Fruit fly (Drosophila melanogaster) whole organism, embryonic: Measurements from ENCODE around the gene Etl1.

Experiments used
- BEAF-32 ChIP-seq: fragments of 200-800 bp; sonication (Bioruptor generic); optimal IDR thresholded peaks from 3 replicates; lab custom pipeline; 2017; ENCODE audit warnings: missing biosample characterization, missing genetic modification characterization, mild to moderate bottlenecking, moderate library complexity, missing genetic modification reagents
- BtbVII ChIP-seq: fragments of 200-800 bp; sonication (Bioruptor generic); optimal IDR thresholded peaks from 3 replicates; lab custom pipeline; 2017; ENCODE audit warnings: missing biosample characterization, mild to moderate bottlenecking, missing genetic modification characterization
- C15 ChIP-seq: fragments of 200-800 bp; sonication (Bioruptor generic); IDR thresholded peaks from 3 replicates; pipeline ENCODE4 v1.3.6; 2022; ENCODE audit warnings: missing biosample characterization, missing genetic modification characterization
- CG10565 ChIP-seq: fragments of 200-800 bp; sonication (Bioruptor generic); optimal IDR thresholded peaks from 3 replicates; lab custom pipeline; 2016; ENCODE audit warnings: missing biosample characterization, mild to moderate bottlenecking, missing genetic modification characterization
- CG12236 ChIP-seq: fragments of 200-800 bp; sonication (Bioruptor generic); optimal IDR thresholded peaks from 2 replicates; lab custom pipeline; 2016; ENCODE audit warnings: missing biosample characterization, missing genetic modification characterization
- CG12299 ChIP-seq: fragments of 200-800 bp; sonication (Bioruptor generic); optimal IDR thresholded peaks from 2 replicates; lab custom pipeline; 2018; ENCODE audit warnings: missing biosample characterization, mild to moderate bottlenecking, missing genetic modification characterization
- CG13424 ChIP-seq: fragments of 200-800 bp; sonication (Bioruptor generic); optimal IDR thresholded peaks from 2 replicates; lab custom pipeline; 2019; ENCODE audit warnings: missing biosample characterization, mild to moderate bottlenecking, missing genetic modification characterization, moderate library complexity
- CG13624 ChIP-seq: fragments of 200-800 bp; sonication (Bioruptor generic); optimal IDR thresholded peaks from 2 replicates; lab custom pipeline; 2016; ENCODE audit warnings: missing biosample characterization, missing genetic modification characterization
- CG14050 ChIP-seq: fragments of 200-800 bp; sonication (Bioruptor generic); IDR thresholded peaks from 3 replicates; pipeline ENCODE4 v1.3.6; 2022; ENCODE audit warnings: missing biosample characterization, missing genetic modification characterization
- CG15073 ChIP-seq: fragments of 200-800 bp; sonication (Bioruptor generic); optimal IDR thresholded peaks from 2 replicates; lab custom pipeline; 2016; ENCODE audit warnings: missing biosample characterization, missing genetic modification characterization
- CG15269 ChIP-seq: fragments of 200-800 bp; sonication (Bioruptor generic); optimal IDR thresholded peaks from 2 replicates; lab custom pipeline; 2018; ENCODE audit warnings: missing biosample characterization, mild to moderate bottlenecking, missing genetic modification characterization, moderate library complexity
- CG18262 ChIP-seq: fragments of 200-800 bp; optimal IDR thresholded peaks from 3 replicates; lab custom pipeline; 2019; ENCODE audit warnings: missing biosample characterization, mild to moderate bottlenecking, missing genetic modification characterization, moderate library complexity
- CG1832 ChIP-seq: fragments of 200-800 bp; sonication (Bioruptor generic); optimal IDR thresholded peaks from 2 replicates; lab custom pipeline; 2017; ENCODE audit warnings: missing biosample characterization, mild to moderate bottlenecking, missing genetic modification characterization, inconsistent platforms
- CG18476 ChIP-seq: fragments of 200-800 bp; sonication (Bioruptor generic); optimal IDR thresholded peaks from 2 replicates; lab custom pipeline; 2016; ENCODE audit warnings: missing biosample characterization, mild to moderate bottlenecking, missing genetic modification characterization
- CG2116 ChIP-seq: fragments of 200-800 bp; sonication (Bioruptor generic); optimal IDR thresholded peaks from 3 replicates; lab custom pipeline; 2018; ENCODE audit warnings: missing biosample characterization, mild to moderate bottlenecking, missing genetic modification characterization
- CG32767 ChIP-seq: fragments of 200-800 bp; sonication (Bioruptor generic); IDR thresholded peaks from 2 replicates; pipeline ENCODE4 v1.3.6; 2022; ENCODE audit warnings: missing biosample characterization, missing genetic modification characterization
- CG42726 ChIP-seq: fragments of 200-800 bp; sonication (Bioruptor generic); IDR thresholded peaks from 2 replicates; pipeline ENCODE4 v1.3.6; 2022; ENCODE audit warnings: missing biosample characterization, missing genetic modification characterization; ENCODE audit not compliant: partially characterized antibody
- CG4404 ChIP-seq: fragments of 200-800 bp; sonication (Bioruptor generic); IDR thresholded peaks from 2 replicates; pipeline ENCODE4 v1.3.6; 2022; ENCODE audit warnings: missing biosample characterization, missing genetic modification characterization
- CG6254 ChIP-seq: fragments of 200-800 bp; sonication (Bioruptor generic); optimal IDR thresholded peaks from 3 replicates; lab custom pipeline; 2017; ENCODE audit warnings: mild to moderate bottlenecking, missing biosample characterization, missing genetic modification reagents, missing genetic modification characterization
- CG6272 ChIP-seq: fragments of 200-800 bp; sonication (Bioruptor generic); IDR thresholded peaks from 2 replicates; pipeline ENCODE4 v1.3.6; 2022; ENCODE audit warnings: missing biosample characterization, missing genetic modification characterization
- CG9797 ChIP-seq: fragments of 200-800 bp; sonication (Bioruptor generic); optimal IDR thresholded peaks from 3 replicates; lab custom pipeline; 2018; ENCODE audit warnings: missing biosample characterization, mild to moderate bottlenecking, missing genetic modification characterization
- CG9932 ChIP-seq: fragments of 200-800 bp; sonication (Bioruptor generic); IDR thresholded peaks from 2 replicates; pipeline ENCODE4 v1.3.6; 2022; ENCODE audit warnings: missing biosample characterization, missing genetic modification characterization
- Dp ChIP-seq: fragments of 200-800 bp; sonication (Bioruptor generic); optimal IDR thresholded peaks from 2 replicates; lab custom pipeline; 2018; ENCODE audit warnings: missing biosample characterization, mild to moderate bottlenecking, missing genetic modification characterization, moderate library complexity
- Dref ChIP-seq: fragments of 200-800 bp; sonication (Bioruptor generic); IDR thresholded peaks from 2 replicates; pipeline ENCODE4 v1.3.6; 2022; ENCODE audit warnings: missing biosample characterization, missing genetic modification characterization
- Ets97D ChIP-seq: fragments of 200-800 bp; sonication (Bioruptor generic); optimal IDR thresholded peaks from 3 replicates; lab custom pipeline; 2016; ENCODE audit warnings: missing biosample characterization, missing genetic modification characterization
- HLH3B ChIP-seq: fragments of 200-800 bp; sonication (Bioruptor generic); IDR thresholded peaks from 2 replicates; pipeline ENCODE4 v1.3.6; 2022; ENCODE audit warnings: missing biosample characterization, missing genetic modification characterization
- Hey ChIP-seq: fragments of 200-800 bp; sonication (Bioruptor generic); optimal IDR thresholded peaks from 3 replicates; lab custom pipeline; 2018; ENCODE audit warnings: missing biosample characterization, mild to moderate bottlenecking, missing genetic modification characterization
- HmgZ ChIP-seq: fragments of 200-800 bp; sonication (Bioruptor generic); optimal IDR thresholded peaks from 2 replicates; lab custom pipeline; 2018; ENCODE audit warnings: missing biosample characterization, mild to moderate bottlenecking, missing genetic modification characterization
- Nf-YC ChIP-seq: fragments of 200-800 bp; optimal IDR thresholded peaks from 3 replicates; lab custom pipeline; 2019; ENCODE audit warnings: missing biosample characterization, mild to moderate bottlenecking, missing genetic modification characterization, moderate library complexity
- Rfx ChIP-seq: fragments of 200-800 bp; sonication (Bioruptor generic); IDR thresholded peaks from 2 replicates; pipeline ENCODE4 v1.3.6; 2022; ENCODE audit warnings: missing biosample characterization, missing genetic modification characterization
- bigmax ChIP-seq: fragments of 200-800 bp; sonication (Bioruptor generic); optimal IDR thresholded peaks from 2 replicates; lab custom pipeline; 2018; ENCODE audit warnings: missing biosample characterization, mild to moderate bottlenecking, missing genetic modification characterization
- br ChIP-seq: fragments of >200 bp; optimal IDR thresholded peaks from 2 replicates; lab custom pipeline; 2017
- cad ChIP-seq: fragments of >200 bp; optimal IDR thresholded peaks from 2 replicates; lab custom pipeline; 2017; ENCODE audit warnings: missing biosample characterization, missing genetic modification characterization
- cg ChIP-seq: fragments of 200-800 bp; sonication (Bioruptor generic); optimal IDR thresholded peaks from 3 replicates; lab custom pipeline; 2019; ENCODE audit warnings: missing biosample characterization, mild to moderate bottlenecking, missing genetic modification characterization, moderate library complexity
- chif ChIP-seq, 2 experiments: fragments of 200-800 bp; sonication (Bioruptor generic); optimal IDR thresholded peaks; 3 replicates each; lab custom pipeline; 2016; ENCODE audit warnings: missing biosample characterization in 2 of 2, missing genetic modification characterization in 2 of 2
- chinmo ChIP-seq: fragments of 200-800 bp; sonication (Bioruptor generic); IDR thresholded peaks from 4 replicates; pipeline ENCODE4 v1.3.6; 2022; ENCODE audit warnings: missing biosample characterization, missing genetic modification characterization; ENCODE audit not compliant: partially characterized antibody
- dpn ChIP-seq, 2 experiments: fragments of 200-800 bp; sonication (Bioruptor generic); optimal IDR thresholded peaks; 3 replicates each; lab custom pipeline; 2016; ENCODE audit warnings: missing biosample characterization in 2 of 2, missing genetic modification characterization in 2 of 2
- fd96Cb ChIP-seq: fragments of 200-800 bp; sonication (Bioruptor generic); optimal IDR thresholded peaks from 2 replicates; lab custom pipeline; 2018; ENCODE audit warnings: missing biosample characterization, mild to moderate bottlenecking, missing genetic modification characterization, moderate library complexity
- jumu ChIP-seq: fragments of 200-800 bp; sonication (Bioruptor generic); optimal IDR thresholded peaks from 3 replicates; lab custom pipeline; 2016; ENCODE audit warnings: missing biosample characterization, missing genetic modification characterization
- knrl ChIP-seq: fragments of 200-800 bp; sonication (Bioruptor generic); IDR thresholded peaks from 3 replicates; pipeline ENCODE4 v1.3.6; 2022; ENCODE audit warnings: missing biosample characterization, missing genetic modification characterization; ENCODE audit not compliant: partially characterized antibody
- lola ChIP-seq, 3 experiments: fragments of >200 bp in 2 of 3; fragments of 200-800 bp in 1 of 3; sonication (Bioruptor generic) in 1 of 3; optimal IDR thresholded peaks; 2 replicates each; lab custom pipeline; 2017 to 2019; ENCODE audit warnings: missing biosample characterization in 3 of 3, missing genetic modification characterization in 3 of 3, mild to moderate bottlenecking in 1 of 3, moderate library complexity in 1 of 3
- nmo ChIP-seq: fragments of 200-800 bp; sonication (Bioruptor generic); optimal IDR thresholded peaks from 2 replicates; lab custom pipeline; 2018; ENCODE audit warnings: missing biosample characterization, mild to moderate bottlenecking, missing genetic modification characterization, moderate library complexity
- nom ChIP-seq: fragments of 200-800 bp; sonication (Bioruptor generic); optimal IDR thresholded peaks from 2 replicates; lab custom pipeline; 2017; ENCODE audit warnings: missing biosample characterization, missing genetic modification characterization, mild to moderate bottlenecking, moderate library complexity, missing genetic modification reagents
- sob ChIP-seq: fragments of 200-800 bp; sonication (Bioruptor generic); IDR thresholded peaks from 2 replicates; pipeline ENCODE4 v1.3.6; 2022; ENCODE audit warnings: missing biosample characterization, missing genetic modification characterization
- tap ChIP-seq: fragments of 200-800 bp; optimal IDR thresholded peaks from 3 replicates; lab custom pipeline; 2019; ENCODE audit warnings: missing biosample characterization, mild to moderate bottlenecking, missing genetic modification characterization, moderate library complexity
- tup ChIP-seq: fragments of 200-800 bp; sonication (Bioruptor generic); optimal IDR thresholded peaks from 2 replicates; lab custom pipeline; 2016; ENCODE audit warnings: missing biosample characterization, mild to moderate bottlenecking, missing genetic modification characterization, moderate library complexity
- vnd ChIP-seq: fragments of 200-800 bp; sonication (Bioruptor generic); IDR thresholded peaks from 3 replicates; pipeline ENCODE4 v1.3.6; 2022; ENCODE audit warnings: missing biosample characterization, missing genetic modification characterization; ENCODE audit not compliant: partially characterized antibody
- wdn ChIP-seq: fragments of 200-800 bp; sonication (Bioruptor generic); IDR thresholded peaks from 2 replicates; pipeline ENCODE4 v1.3.6; 2022; ENCODE audit warnings: missing biosample characterization, missing genetic modification characterization
- yki ChIP-seq: fragments of >200 bp; optimal IDR thresholded peaks from 3 replicates; lab custom pipeline; 2018
- zen2 ChIP-seq: fragments of 200-800 bp; sonication (Bioruptor generic); IDR thresholded peaks from 3 replicates; pipeline ENCODE4 v1.3.6; 2022; ENCODE audit warnings: missing biosample characterization, missing genetic modification characterization; ENCODE audit not compliant: partially characterized antibody
- zfh2 ChIP-seq: fragments of 200-800 bp; sonication (Bioruptor generic); optimal IDR thresholded peaks from 2 replicates; lab custom pipeline; 2016; ENCODE audit warnings: missing biosample characterization, missing genetic modification characterization

The Etl1 gene

dm6 chr2L:9890576-9890975 is 21.8 kb downstream of the Etl1 start, which contains the start of the genes CG34183 and CG4537 (continued):
- TF ChIP-seq Hey (tag; lab: Kevin White, UChicago) (no peak), cad (GFP tag; lab: Kevin White, UChicago) (no peak), nom (GFP tag; lab: Kevin White, UChicago) (no peak), CG15269 (tag; lab: Kevin White, UChicago) (no peak), CG4404 (GFP tag; lab: Robert Waterston, UW) (no peak), CG6254 (GFP tag; lab: Kevin White, UChicago) (no peak), Rfx (GFP tag; lab: Robert Waterston, UW) (peak; percentile 39; the same call in 1 of the 2 replicates), tap (tag; lab: Kevin White, UChicago) (no peak), lola (GFP tag; optimal IDR thresholded peaks at IDR 0.05; lab: Kevin White, UChicago) (no peak), nmo (GFP tag; lab: Kevin White, UChicago) (peak; percentile 13), CG13424 (tag; lab: Kevin White, UChicago) (no peak), CG18476 (GFP tag; lab: Kevin White, UChicago) (no peak), BtbVII (GFP tag; lab: Kevin White, UChicago) (no peak), Dref (GFP tag; lab: Robert Waterston, UW) (peak; percentile 97), wdn (GFP tag; lab: Robert Waterston, UW) (no peak), jumu (GFP tag; lab: Kevin White, UChicago) (no peak), tup (GFP tag; lab: Kevin White, UChicago) (no peak), chinmo (GFP tag; lab: Robert Waterston, UW) (peak; percentile 94), C15 (GFP tag; lab: Robert Waterston, UW) (no peak), CG9932 (GFP tag; lab: Robert Waterston, UW) (peak; percentile 33; the same call in 1 of the 2 replicates), CG42726 (GFP tag; lab: Robert Waterston, UW) (peak; percentile 93), HmgZ (peak; percentile 43), CG9797 (peak; percentile 72), CG14050 (GFP tag; lab: Robert Waterston, UW) (no peak), chif (GFP tag; optimal IDR thresholded peaks at IDR 0.05; lab: Kevin White, UChicago) (no peak), CG2116 (GFP tag; lab: Kevin White, UChicago) (peak; percentile 82), HLH3B (GFP tag; lab: Robert Waterston, UW) (no peak), sob (no peak), zen2 (GFP tag; lab: Robert Waterston, UW) (peak; percentile 93), Ets97D (GFP tag; lab: Kevin White, UChicago) (peak; percentile 39), fd96Cb (no peak), CG18262 (tag; lab: Kevin White, UChicago) (no peak), CG12236 (no peak), vnd (peak; percentile 85), br (lab: Kevin White, UChicago) (no peak), yki (lab: Kevin White, UChicago) (no peak), CG10565 (no peak), BEAF-32 (GFP tag; lab: Kevin White, UChicago) (peak; percentile 89), cg (GFP tag; lab: Kevin White, UChicago) (no peak), dpn (GFP tag; optimal IDR thresholded peaks at IDR 0.05; lab: Kevin White, UChicago) (no peak), CG6272 (GFP tag; lab: Robert Waterston, UW) (no peak), CG12299 (tag; lab: Kevin White, UChicago) (no peak), Nf-YC (tag; lab: Kevin White, UChicago) (no peak), CG15073 (GFP tag; lab: Kevin White, UChicago) (no peak), CG1832 (no peak), zfh2 (GFP tag; lab: Kevin White, UChicago) (no peak), bigmax (no peak), Dp (peak; percentile 61), CG32767 (no peak), CG13624 (GFP tag; lab: Kevin White, UChicago) (peak; percentile 40), knrl (GFP tag; lab: Robert Waterston, UW) (peak; percentile 85)
